Worm (Caenorhabditis elegans): Measurements from ENCODE around the gene cec-5.

- TF ChIP-seq nhr-11 (tag; optimal IDR thresholded peaks at IDR 0.05) (no peak), jun-1 (tag; optimal IDR thresholded peaks at IDR 0.05) (no peak), nhr-84 (tag; optimal IDR thresholded peaks at IDR 0.05) (no peak), elt-3 (tag; optimal IDR thresholded peaks at IDR 0.05) (no peak), unc-62 (GFP tag; optimal IDR thresholded peaks at IDR 0.05) (no peak), lsy-2 (tag; optimal IDR thresholded peaks at IDR 0.05) (no peak), Y116A8C.19 (tag; optimal IDR thresholded peaks at IDR 0.05; ENCODE audit: borderline replicate concordance) (no peak), lir-3 (tag; optimal IDR thresholded peaks at IDR 0.05; ENCODE audit: poor library complexity) (no peak), lin-13 (GFP tag; optimal IDR thresholded peaks at IDR 0.05) (no peak), skn-1 (tag; optimal IDR thresholded peaks at IDR 0.05) (no peak), ceh-82 (tag; optimal IDR thresholded peaks at IDR 0.05) (no peak)
Measured at ce11 chrIV:7532360-7532759, 47.6 kb downstream of the cec-5 start, which contains the start of gene R05G6.1.
